Worm (Caenorhabditis elegans): ENCODE measurements around the gene R160.12.

DNA sequence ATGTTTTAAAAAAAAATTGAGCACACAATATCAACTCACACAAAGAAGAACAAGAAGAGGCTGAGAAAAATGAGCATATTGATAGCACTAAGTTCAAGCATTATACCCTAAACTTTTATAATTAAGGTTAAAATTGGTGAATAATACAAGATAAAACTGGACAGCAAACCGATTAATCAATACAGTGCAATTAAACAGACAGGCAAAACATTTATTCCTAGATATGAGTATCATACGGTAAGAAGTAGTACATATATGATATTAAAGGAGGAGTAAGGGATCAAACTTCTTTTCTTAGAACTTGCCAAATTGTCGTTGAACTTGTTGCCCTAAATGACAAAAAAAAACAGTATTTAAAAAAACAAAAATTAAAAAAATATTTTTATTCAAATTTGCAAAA is 5.6 kb downstream of the R160.12 start, which contains the start of gene R160.14:
- TF ChIP-seq nhr-237 (tag; optimal IDR thresholded peaks at IDR 0.05) = no peak
- TF ChIP-seq nhr-28 (tag; optimal IDR thresholded peaks at IDR 0.05) = no peak
- no peak for TF ChIP-seq nhr-76 (tag; optimal IDR thresholded peaks at IDR 0.05)
- TF ChIP-seq elt-1 (tag; optimal IDR thresholded peaks at IDR 0.05; ENCODE audit: borderline replicate concordance, insufficient read depth) = no peak
- no peak for TF ChIP-seq pha-4 (tag; optimal IDR thresholded peaks at IDR 0.05)
- no peak for TF ChIP-seq nhr-12 (tag; optimal IDR thresholded peaks at IDR 0.05)
- TF ChIP-seq nhr-2 (tag; optimal IDR thresholded peaks at IDR 0.05) = no peak
- TF ChIP-seq sem-2 (GFP tag; optimal IDR thresholded peaks at IDR 0.05) = no peak
- no peak for TF ChIP-seq flh-1 (GFP tag; optimal IDR thresholded peaks at IDR 0.05)

All from whole organism, mixed stage, embryonic.